Worm (Caenorhabditis elegans) whole organism, mixed stage, embryonic: ENCODE results near the gene ndx-6.

Experiments
- ceh-43 ChIP-seq: fragments of 200-800 bp; sonication (Bioruptor generic); optimal IDR thresholded peaks from 2 replicates; lab custom pipeline; 2018; ENCODE audit warnings: mild to moderate bottlenecking, missing genetic modification characterization, moderate library complexity, missing compliant biosample characterization
- elt-1 ChIP-seq: sonication (generic microtip); optimal IDR thresholded peaks from 2 replicates; lab custom pipeline; 2017; ENCODE audit warnings: missing genetic modification characterization, mild to moderate bottlenecking, missing compliant biosample characterization, antibody characterized with exemption, moderate library complexity, borderline replicate concordance; ENCODE audit not compliant: insufficient read depth
- elt-3 ChIP-seq: fragments of 150-350 bp; optimal IDR thresholded peaks from 2 replicates; lab custom pipeline; 2014; ENCODE audit warnings: missing biosample characterization, missing genetic modification characterization
- flh-1 ChIP-seq: fragments of 200-800 bp; sonication (Bioruptor generic); optimal IDR thresholded peaks from 2 replicates; lab custom pipeline; 2018; ENCODE audit warnings: mild to moderate bottlenecking, missing genetic modification characterization, moderate library complexity, missing compliant biosample characterization
- lin-13 ChIP-seq: fragments of 150-350 bp; optimal IDR thresholded peaks from 2 replicates; lab custom pipeline; 2014; ENCODE audit warnings: missing biosample characterization, missing genetic modification characterization
- lsy-2 ChIP-seq: fragments of 150-350 bp; optimal IDR thresholded peaks from 2 replicates; lab custom pipeline; 2014; ENCODE audit warnings: missing biosample characterization, missing genetic modification characterization
- mep-1 ChIP-seq: fragments of 150-350 bp; optimal IDR thresholded peaks from 2 replicates; lab custom pipeline; 2017; ENCODE audit warnings: missing biosample characterization, missing genetic modification reagents, missing genetic modification characterization, inconsistent platforms
- nhr-12 ChIP-seq: fragments of 150-350 bp; optimal IDR thresholded peaks from 2 replicates; lab custom pipeline; 2014; ENCODE audit warnings: missing biosample characterization, missing genetic modification characterization
- nhr-237 ChIP-seq: fragments of 150-350 bp; optimal IDR thresholded peaks from 2 replicates; lab custom pipeline; 2014; ENCODE audit warnings: missing biosample characterization, missing genetic modification characterization
- nhr-28 ChIP-seq: fragments of 150-350 bp; optimal IDR thresholded peaks from 2 replicates; lab custom pipeline; 2014; ENCODE audit warnings: missing biosample characterization, missing genetic modification characterization
- pha-4 ChIP-seq: fragments of 150-350 bp; optimal IDR thresholded peaks from 2 replicates; lab custom pipeline; 2018; ENCODE audit warnings: missing biosample characterization, missing genetic modification reagents, missing genetic modification characterization
- sptf-1 ChIP-seq: sonication (generic microtip); optimal IDR thresholded peaks from 2 replicates; lab custom pipeline; 2017; ENCODE audit warnings: mild to moderate bottlenecking, missing genetic modification characterization, moderate library complexity, missing compliant biosample characterization
- unc-62 ChIP-seq: fragments of 150-350 bp; optimal IDR thresholded peaks from 2 replicates; lab custom pipeline; 2014; ENCODE audit warnings: missing biosample characterization, missing genetic modification reagents, missing genetic modification characterization
- zip-8 ChIP-seq: fragments of 150-350 bp; optimal IDR thresholded peaks from 2 replicates; lab custom pipeline; 2014; ENCODE audit warnings: missing biosample characterization, missing genetic modification characterization

ce11 chrII:5437586-5437985, 47.9 kb upstream of the ndx-6 start, which contains the start of gene F07F6.1:
- TF ChIP-seq pha-4 (tag; lab: Kevin White, UChicago), result no peak
- no peak for TF ChIP-seq nhr-237 (tag; lab: Kevin White, UChicago)
- no peak for TF ChIP-seq sptf-1 (tag; lab: Kevin White, UChicago)
- TF ChIP-seq lsy-2 (tag; lab: Kevin White, UChicago), result no peak
- TF ChIP-seq elt-1 (tag; lab: Kevin White, UChicago), result no peak
- TF ChIP-seq lin-13, result no peak
- no peak for TF ChIP-seq nhr-28 (tag; lab: Kevin White, UChicago)
- TF ChIP-seq flh-1 (GFP tag; lab: Kevin White, UChicago), result no peak
- TF ChIP-seq nhr-12 (tag; lab: Kevin White, UChicago), result no peak
- TF ChIP-seq mep-1, result no peak
- no peak for TF ChIP-seq elt-3 (tag; lab: Kevin White, UChicago)
- TF ChIP-seq ceh-43 (GFP tag; lab: Kevin White, UChicago), result no peak
- TF ChIP-seq zip-8 (tag; lab: Kevin White, UChicago), result no peak
- no peak for TF ChIP-seq unc-62 (GFP tag; lab: Kevin White, UChicago)
